Fruit fly (Drosophila melanogaster): ENCODE data around the gene CG6661.

Gene CG6661

DNA sequence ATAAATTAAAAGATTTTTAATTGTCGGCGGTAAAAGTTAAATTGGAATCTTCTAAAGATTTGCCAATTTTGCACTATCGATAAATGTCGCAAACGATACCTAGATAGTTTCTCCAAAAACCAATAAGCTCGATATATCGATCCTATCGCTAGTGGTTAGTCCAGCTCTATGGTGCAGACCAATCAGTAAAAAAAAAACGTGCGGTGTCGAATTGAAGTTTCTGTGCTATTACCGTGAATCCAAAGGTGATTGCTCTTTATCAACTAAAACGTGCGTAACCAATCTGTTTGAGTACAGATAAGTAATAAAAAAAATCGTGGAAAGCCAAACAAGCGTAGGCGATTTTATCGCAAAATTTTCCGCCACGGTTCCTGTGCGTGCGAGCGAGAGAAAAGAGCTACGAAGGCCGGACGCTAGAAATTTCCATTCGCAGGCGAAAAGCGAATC is 2.3 kb downstream of the CG6661 start, which contains the start of gene Hsp110 (continued):
- TF ChIP-seq gro (GFP tag; optimal IDR thresholded peaks at IDR 0.05), result peak; percentile 58
- peak; percentile 99 for TF ChIP-seq zen2 (GFP tag; IDR thresholded peaks at IDR 0.05; ENCODE audit: partially characterized antibody)
- TF ChIP-seq CG8924 (tag; optimal IDR thresholded peaks at IDR 0.05), result peak; percentile 22
- peak; percentile 76 for TF ChIP-seq bigmax (GFP tag; optimal IDR thresholded peaks at IDR 0.05)
- TF ChIP-seq Six4 (GFP tag; optimal IDR thresholded peaks at IDR 0.05), result no peak
- peak; percentile 56 for TF ChIP-seq CG33213 (GFP tag; optimal IDR thresholded peaks at IDR 0.05)
- TF ChIP-seq Xrp1 (GFP tag; IDR thresholded peaks at IDR 0.05), result peak; percentile 24; the same call in 1 of the 2 replicates
- peak in 1 of 2 experiments; percentile 84 for TF ChIP-seq insv (GFP tag; optimal IDR thresholded peaks at IDR 0.05)
- peak; percentile 20 for TF ChIP-seq Meics (GFP tag; optimal IDR thresholded peaks at IDR 0.05)
- 0 out of 3 replicates have a peak, but pooled peaks have one; percentile 51 for TF ChIP-seq CG2199 (GFP tag; IDR thresholded peaks at IDR 0.05)
- TF ChIP-seq hb (GFP tag; IDR thresholded peaks at IDR 0.05; ENCODE audit: partially characterized antibody), result peak; percentile 99
- peak; percentile 8 for TF ChIP-seq CG31365 (tag; optimal IDR thresholded peaks at IDR 0.05)
- no peak for TF ChIP-seq CG6683 (GFP tag; optimal IDR thresholded peaks at IDR 0.05)
- peak; percentile 55 for TF ChIP-seq Fer1 (GFP tag; optimal IDR thresholded peaks at IDR 0.05)
- TF ChIP-seq CG15696 (tag; optimal IDR thresholded peaks at IDR 0.05), result no peak
- TF ChIP-seq Xbp1 (GFP tag; optimal IDR thresholded peaks at IDR 0.05), result peak; percentile 5
- peak; percentile 10 for TF ChIP-seq pho (GFP tag; optimal IDR thresholded peaks at IDR 0.05)
- TF ChIP-seq Atf6 (GFP tag; IDR thresholded peaks at IDR 0.05), result peak; percentile 19; the same call in 1 of the 2 replicates
- TF ChIP-seq CG32767 (GFP tag; IDR thresholded peaks at IDR 0.05), result no peak
- TF ChIP-seq Aef1 (GFP tag; IDR thresholded peaks at IDR 0.05), result no peak
- peak; percentile 99 for TF ChIP-seq CG13287 (GFP tag; IDR thresholded peaks at IDR 0.05; ENCODE audit: partially characterized antibody)
- TF ChIP-seq HLH4C (GFP tag; IDR thresholded peaks at IDR 0.05; ENCODE audit: partially characterized antibody), result peak; percentile 98
- TF ChIP-seq CG11560 (tag; IDR thresholded peaks at IDR 0.05), result no peak
- TF ChIP-seq CG8765 (GFP tag; IDR thresholded peaks at IDR 0.05), result no peak
- peak; percentile 76 for TF ChIP-seq CG9932 (GFP tag; IDR thresholded peaks at IDR 0.05)
- TF ChIP-seq CG17912 (GFP tag; optimal IDR thresholded peaks at IDR 0.05), result peak; percentile 62
- peak; percentile 99 for TF ChIP-seq vnd (GFP tag; IDR thresholded peaks at IDR 0.05; ENCODE audit: partially characterized antibody)
- peak; percentile 32 for TF ChIP-seq CG30020 (tag; optimal IDR thresholded peaks at IDR 0.05)
- peak; percentile 9 for TF ChIP-seq CTCF (GFP tag; optimal IDR thresholded peaks at IDR 0.05)
- no peak for TF ChIP-seq CG13775 (GFP tag; optimal IDR thresholded peaks at IDR 0.05)
- peak; percentile 24 for TF ChIP-seq gem (tag; optimal IDR thresholded peaks at IDR 0.05)
- TF ChIP-seq lbe (GFP tag; optimal IDR thresholded peaks at IDR 0.05), result peak; percentile 64
- no peak for TF ChIP-seq klu (GFP tag; IDR thresholded peaks at IDR 0.05)
- TF ChIP-seq Doc3 (GFP tag; IDR thresholded peaks at IDR 0.05; ENCODE audit: partially characterized antibody), result peak; percentile 95
- TF ChIP-seq CG1603 (tag; optimal IDR thresholded peaks at IDR 0.05), result peak; percentile 67
- no peak for TF ChIP-seq CG16815 (GFP tag; optimal IDR thresholded peaks at IDR 0.05)
- peak; percentile 7 for TF ChIP-seq jumu (GFP tag; optimal IDR thresholded peaks at IDR 0.05)
- peak; percentile 100 for TF ChIP-seq amos (GFP tag; IDR thresholded peaks at IDR 0.05; ENCODE audit: partially characterized antibody)
- no peak for TF ChIP-seq fru (optimal IDR thresholded peaks at IDR 0.05)
- peak; percentile 46 for TF ChIP-seq MBD-R2 (GFP tag; IDR thresholded peaks at IDR 0.05)
- no peak for TF ChIP-seq eyg (GFP tag; optimal IDR thresholded peaks at IDR 0.05)
- peak; percentile 99 for TF ChIP-seq Opbp (GFP tag; IDR thresholded peaks at IDR 0.05; ENCODE audit: partially characterized antibody)
- TF ChIP-seq CG34376 (GFP tag; optimal IDR thresholded peaks at IDR 0.05), result peak; percentile 72
- TF ChIP-seq CG14710 (tag; optimal IDR thresholded peaks at IDR 0.05), result peak; percentile 70
- TF ChIP-seq disco-r (GFP tag; optimal IDR thresholded peaks at IDR 0.05), result no peak
- TF ChIP-seq CG18599 (GFP tag; optimal IDR thresholded peaks at IDR 0.05), result peak; percentile 38
- TF ChIP-seq Doc2 (GFP tag; IDR thresholded peaks at IDR 0.05), result no peak
- TF ChIP-seq aop (GFP tag; IDR thresholded peaks at IDR 0.05), result no peak
- TF ChIP-seq ash1 (GFP tag; optimal IDR thresholded peaks at IDR 0.05), result no peak
- TF ChIP-seq lilli (GFP tag; optimal IDR thresholded peaks at IDR 0.05), result peak; percentile 62
- peak; percentile 42 for TF ChIP-seq nerfin-1 (tag; optimal IDR thresholded peaks at IDR 0.05)
